Fruit fly (Drosophila melanogaster): ENCODE results near the gene CG33181.

The CG33181 gene

DNA sequence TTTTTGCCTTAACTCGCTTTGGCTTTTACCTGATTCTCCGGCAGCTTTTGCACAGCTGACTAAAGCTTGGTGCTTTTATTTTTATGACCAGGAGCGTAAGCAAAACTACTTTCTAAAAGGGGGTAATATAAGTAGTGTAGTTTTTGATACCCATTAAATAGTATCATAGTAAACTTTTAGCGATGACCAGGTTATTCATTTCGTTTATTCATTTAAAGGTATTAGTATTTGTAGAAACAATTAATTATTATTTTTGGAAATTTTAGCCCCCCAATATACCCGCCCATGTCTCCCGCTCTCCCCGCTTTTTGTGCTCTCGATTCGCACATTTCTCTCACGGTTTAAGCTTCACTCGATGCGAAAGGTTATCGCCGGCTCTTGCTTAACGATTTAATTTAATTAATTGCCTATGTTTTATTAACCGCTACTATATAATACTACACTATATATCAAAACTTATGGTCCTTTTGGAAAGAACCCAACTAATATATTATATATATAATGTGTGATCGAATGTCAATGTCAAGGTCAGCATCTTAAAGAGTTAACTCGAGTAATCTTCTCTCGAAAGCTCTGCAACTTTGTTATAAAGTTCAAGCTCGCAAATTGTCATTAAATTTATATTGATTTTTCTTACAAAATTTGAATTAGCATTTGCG, 24.6 kb upstream of the CG33181 start, which contains the start of gene Sptr:
Gene Sptr (minus strand): TSS at position 61 of the 659 bp plus-strand sequence.
- TF ChIP-seq CG17801 (GFP tag; optimal IDR thresholded peaks at IDR 0.05; ENCODE audit: partially characterized antibody): no peak

DNA sequence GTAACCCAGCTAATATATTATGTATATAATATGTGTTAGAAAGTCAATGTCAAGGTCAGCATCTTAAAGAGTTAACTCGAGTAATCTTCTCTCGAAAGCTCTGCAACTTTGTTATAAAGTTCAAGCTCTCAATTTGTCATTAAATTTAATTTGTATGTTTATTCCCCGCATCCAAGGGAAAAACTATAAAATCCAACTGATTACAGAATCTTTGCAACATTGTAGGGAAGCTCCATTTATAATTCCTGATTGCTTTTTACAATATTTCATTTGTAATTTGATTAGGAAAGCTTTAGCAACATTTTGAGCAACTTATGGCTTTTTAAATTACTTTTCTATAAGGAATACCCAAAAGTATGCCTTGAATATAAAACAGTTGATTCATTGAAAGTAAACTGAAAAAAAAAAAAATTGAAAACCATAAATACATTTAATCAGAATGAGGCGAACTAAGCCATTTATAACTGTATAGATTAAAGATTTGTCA, 22.4 kb upstream of the CG33181 start:
- TF ChIP-seq CG17801 (GFP tag; optimal IDR thresholded peaks at IDR 0.05; ENCODE audit: partially characterized antibody): no peak

DNA sequence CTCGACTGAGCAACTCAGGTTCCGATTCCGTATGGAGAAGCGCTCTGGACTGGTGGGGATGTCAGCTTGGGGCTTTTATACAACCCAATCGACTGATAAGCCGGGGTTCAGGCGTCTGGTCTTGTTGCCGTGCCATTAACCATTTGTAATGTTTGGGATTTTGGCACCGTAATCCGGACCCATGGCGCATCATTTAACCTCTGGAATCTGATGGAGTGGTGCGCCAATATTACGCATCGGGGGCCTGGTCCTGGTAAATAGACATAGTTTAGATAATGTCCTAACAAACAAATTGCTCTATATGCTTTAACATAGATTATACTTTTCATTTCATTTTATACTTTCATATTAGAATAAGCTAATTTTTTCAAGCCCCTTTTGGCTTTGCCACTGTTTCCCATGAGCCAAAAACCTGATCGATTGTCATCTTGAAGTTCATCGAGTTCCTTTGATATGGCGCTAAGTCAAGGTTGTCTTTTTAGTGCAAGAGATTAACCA, 20.1 kb upstream of the CG33181 start, which contains the start of gene CG12116:
Gene CG12116 (minus strand): TSS at position 51 of the 498 bp plus-strand sequence.
- TF ChIP-seq CG17801 (GFP tag; optimal IDR thresholded peaks at IDR 0.05; ENCODE audit: partially characterized antibody): no peak

DNA sequence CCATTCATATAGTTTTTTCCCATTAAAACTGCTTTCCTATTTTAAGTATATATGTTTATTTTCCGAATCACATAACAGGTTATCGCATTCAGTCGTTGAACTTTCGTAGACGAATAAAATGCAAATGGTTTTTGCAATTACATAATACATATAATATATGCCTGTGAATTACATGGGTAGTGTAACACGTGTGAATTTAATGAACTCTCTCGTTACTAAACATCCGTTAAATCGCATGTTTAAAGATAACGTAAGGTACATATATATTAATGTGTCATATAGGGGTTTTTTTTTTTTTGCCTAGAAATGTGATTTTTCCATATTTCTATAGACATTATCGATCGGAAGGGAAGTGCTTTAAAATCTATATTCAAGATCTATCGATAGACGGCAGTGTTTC, 19.5 kb upstream of the CG33181 start:
- TF ChIP-seq CG17801 (GFP tag; optimal IDR thresholded peaks at IDR 0.05; ENCODE audit: partially characterized antibody): no peak

DNA sequence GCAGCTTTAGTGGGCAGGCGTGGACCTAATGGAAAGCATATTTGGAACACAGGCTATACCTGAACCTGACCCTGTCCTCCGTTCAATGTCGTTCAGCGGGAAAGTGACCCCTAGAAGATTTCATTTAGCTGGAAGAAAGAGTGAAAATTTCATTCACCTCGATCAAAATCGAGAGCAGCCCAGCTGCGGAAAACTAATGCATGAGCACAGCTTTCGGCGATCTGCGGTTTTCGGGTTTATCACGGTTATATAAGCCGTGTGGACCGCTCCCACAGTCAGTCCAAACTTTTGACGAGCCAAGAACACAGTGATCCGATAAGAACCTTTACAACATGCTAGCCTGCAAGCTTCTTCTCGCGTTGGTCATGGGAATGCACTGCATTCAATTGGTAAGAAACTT, 18.6 kb upstream of the CG33181 start, which contains the start of gene Cp7Fa:
Gene Cp7Fa (plus strand): TSS at position 301 of the 400 bp plus-strand sequence.
- TF ChIP-seq CG17801 (GFP tag; optimal IDR thresholded peaks at IDR 0.05; ENCODE audit: partially characterized antibody): no peak

DNA sequence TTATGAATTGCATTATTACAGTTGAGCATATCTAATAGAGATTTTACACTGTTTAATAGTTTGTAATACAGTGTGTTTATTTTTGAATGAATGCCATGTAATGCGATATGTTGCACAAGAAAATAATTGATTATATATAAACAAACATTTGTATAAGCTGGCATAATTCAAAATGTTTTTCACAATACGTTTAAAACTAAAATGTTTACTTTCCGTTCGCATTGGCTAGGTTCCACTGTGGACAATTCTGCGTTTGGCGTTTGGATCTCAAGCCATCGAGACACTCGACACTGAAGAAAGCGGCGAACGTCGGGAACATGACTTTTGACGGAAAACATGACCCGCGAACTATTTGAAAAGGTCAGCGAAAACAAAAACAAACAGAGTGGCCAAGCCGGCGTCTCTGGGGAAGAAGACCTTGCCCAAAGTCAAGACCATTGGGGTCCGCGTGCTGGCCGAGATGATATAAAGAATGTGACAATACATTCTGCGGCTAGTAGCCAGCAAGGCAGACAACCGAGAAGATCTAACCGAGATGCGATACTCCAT, 15.7 kb upstream of the CG33181 start, which contains the start of gene Cp7Fb:
Gene Cp7Fb (plus strand): TSS at position 499 of the 549 bp plus-strand sequence.
- no peak for TF ChIP-seq CG17801 (GFP tag; optimal IDR thresholded peaks at IDR 0.05; ENCODE audit: partially characterized antibody)

DNA sequence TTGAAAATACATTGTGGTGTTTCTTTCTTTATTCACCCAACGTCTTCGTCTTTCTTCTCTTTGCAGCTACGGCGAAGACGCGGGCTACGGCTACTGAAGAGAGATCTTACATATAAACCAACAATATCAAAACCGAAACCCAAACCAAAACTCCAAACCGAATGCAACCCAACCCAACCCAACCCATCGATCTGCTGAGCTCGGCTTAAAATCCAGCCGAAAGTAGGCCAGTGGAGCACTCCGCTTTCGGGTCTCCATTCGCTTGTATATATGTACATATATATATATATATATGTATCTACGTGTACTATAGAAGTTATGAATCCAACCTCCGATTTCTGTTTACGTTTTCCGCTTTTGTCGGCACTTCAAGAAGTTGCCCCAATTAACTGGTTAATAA, 13.5 kb upstream of the CG33181 start:
- TF ChIP-seq CG17801 (GFP tag; optimal IDR thresholded peaks at IDR 0.05; ENCODE audit: partially characterized antibody): no peak

DNA sequence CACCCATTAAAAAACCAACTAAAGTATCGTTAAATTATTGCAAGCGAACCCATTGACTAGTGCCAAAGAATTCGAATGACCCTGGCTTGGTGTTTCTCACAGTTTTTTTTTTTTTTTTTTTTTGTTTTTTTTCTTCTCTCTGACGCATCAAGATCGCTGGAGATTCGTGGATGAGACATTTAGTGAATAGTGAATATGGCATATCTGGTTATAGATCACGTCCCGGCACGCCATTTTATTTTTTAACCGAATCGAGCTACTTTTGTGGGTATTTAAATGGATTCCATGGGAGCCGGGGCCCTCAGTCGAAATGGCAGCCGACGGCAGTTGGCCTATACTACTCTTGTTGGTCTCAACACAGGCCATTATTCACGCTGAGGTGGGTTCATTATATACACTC, 12.3 kb upstream of the CG33181 start, which contains the start of gene Cp7Fc:
Gene Cp7Fc (plus strand): TSS at position 301 of the 400 bp plus-strand sequence.
- TF ChIP-seq CG17801 (GFP tag; optimal IDR thresholded peaks at IDR 0.05; ENCODE audit: partially characterized antibody): no peak

DNA sequence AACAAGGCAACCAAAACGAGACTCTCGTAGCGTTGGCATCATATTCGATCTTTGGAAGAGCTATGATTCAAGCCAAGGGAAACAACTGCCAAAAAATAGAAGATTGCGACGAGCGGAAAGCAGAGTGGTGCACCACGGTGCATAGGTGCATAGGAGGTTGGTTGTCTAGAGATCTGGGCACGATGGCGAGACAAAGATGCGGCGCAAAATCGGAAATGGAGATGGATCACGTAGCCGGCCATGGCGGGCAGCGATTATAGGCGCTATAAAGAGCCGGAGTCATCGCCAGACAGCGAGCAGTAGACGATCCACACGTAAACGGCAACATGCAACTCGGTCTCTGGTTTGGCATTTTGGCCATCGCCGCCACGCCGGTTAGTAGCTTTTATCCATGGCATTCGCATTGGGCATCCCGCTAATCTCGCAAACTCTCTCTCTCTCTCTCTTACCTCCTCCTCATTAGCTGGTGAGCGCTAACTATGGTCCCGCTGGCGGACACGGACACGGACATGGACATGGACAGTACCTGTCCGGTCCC, 10.0 kb upstream of the CG33181 start, which contains the start of gene Cp36:
Gene Cp36 (plus strand): TSS at position 289 of the 538 bp plus-strand sequence.
- no peak for TF ChIP-seq CG17801 (GFP tag; optimal IDR thresholded peaks at IDR 0.05; ENCODE audit: partially characterized antibody)

DNA sequence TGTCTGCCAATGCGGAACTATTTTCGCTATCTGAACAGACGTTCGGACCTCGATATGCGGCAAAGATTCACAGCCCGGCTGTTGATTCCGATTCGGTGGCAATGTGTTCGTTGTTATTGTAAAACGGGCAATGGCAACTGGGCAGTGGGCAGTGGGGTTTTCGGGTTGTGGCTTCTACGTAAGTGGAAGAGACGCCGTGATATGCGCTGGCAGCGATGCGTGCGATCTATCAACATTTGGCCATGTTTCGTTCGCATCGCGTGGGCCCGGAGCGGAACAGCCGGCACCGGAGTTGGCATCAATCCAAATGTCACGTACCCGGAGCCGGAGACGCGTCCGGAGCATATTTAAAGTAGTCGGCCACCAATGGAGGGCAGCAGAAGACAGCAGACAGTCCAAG, 7.7 kb upstream of the CG33181 start, which contains the start of gene Cp38:
Gene Cp38 (plus strand): TSS at position 376 of the 400 bp plus-strand sequence.
- no peak for TF ChIP-seq CG17801 (GFP tag; optimal IDR thresholded peaks at IDR 0.05; ENCODE audit: partially characterized antibody)

DNA sequence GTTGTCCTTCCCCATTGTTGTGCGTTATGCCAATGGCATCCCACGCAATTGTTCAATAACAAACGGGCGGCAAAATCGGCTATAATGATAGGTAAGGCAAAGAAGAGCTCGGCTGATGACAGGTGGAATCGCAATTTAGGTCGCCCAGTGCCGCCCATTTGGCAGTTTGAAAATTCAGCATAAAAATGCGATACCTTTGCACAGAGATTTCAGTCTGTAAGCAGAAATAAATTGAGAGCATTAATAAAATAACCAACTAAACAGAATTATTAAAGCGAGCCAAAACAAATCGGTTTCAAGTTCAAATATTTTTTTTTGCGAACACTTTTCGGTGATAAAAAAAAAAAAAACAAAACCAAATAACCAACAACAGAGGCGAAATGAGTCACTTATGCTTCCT, 5.5 kb upstream of the CG33181 start, which contains the start of gene CG33223:
Gene CG33223 (minus strand): TSS at position 215 of the 400 bp plus-strand sequence.
- TF ChIP-seq CG17801 (GFP tag; optimal IDR thresholded peaks at IDR 0.05; ENCODE audit: partially characterized antibody): no peak

DNA sequence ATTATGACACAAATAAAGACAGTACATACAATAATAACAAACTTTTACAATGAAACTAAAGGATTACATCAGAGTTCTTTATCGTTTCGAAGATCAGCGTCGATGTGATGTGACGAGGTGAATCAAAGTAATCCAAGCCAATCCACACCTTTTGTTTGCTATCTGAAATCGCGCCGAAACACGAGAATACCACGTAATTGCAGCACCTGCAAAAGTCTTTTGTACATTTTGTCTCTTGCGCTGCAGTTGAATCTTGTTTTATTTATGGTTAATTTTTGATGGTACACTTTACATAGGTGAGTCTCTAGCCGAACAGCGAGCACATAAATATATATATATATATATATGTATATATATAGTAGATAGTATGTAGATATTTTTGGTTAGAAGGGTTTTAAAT, 4.4 kb upstream of the CG33181 start:
- no peak for TF ChIP-seq CG17801 (GFP tag; optimal IDR thresholded peaks at IDR 0.05; ENCODE audit: partially characterized antibody)

DNA sequence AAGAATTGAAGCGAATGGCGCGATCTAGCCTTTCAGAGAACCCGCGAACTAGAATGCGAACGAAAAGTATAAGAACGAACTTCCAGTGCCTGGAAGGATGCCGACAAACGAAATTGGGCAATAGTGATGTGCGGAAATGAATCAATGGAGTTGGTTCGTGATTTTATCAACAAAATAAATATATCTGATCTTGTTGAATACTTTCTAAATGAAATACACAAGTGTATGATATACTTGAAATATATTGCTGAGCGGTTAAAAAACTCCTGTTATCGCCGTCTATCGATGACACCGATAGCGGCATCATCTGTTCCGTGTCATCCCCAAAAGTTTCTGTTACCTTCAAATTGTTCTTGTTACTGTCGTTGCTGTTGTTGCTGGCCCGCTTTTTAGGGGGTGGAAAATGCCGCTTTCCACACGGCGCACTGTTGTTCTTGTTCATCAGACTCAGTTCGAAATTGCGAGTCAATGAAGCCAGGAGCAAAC, 380 bp downstream of the CG33181 start, which contains the start of gene otu:
Gene otu (minus strand): TSS at position 51 of the 486 bp plus-strand sequence.
- no peak for TF ChIP-seq CG17801 (GFP tag; optimal IDR thresholded peaks at IDR 0.05; ENCODE audit: partially characterized antibody)

DNA sequence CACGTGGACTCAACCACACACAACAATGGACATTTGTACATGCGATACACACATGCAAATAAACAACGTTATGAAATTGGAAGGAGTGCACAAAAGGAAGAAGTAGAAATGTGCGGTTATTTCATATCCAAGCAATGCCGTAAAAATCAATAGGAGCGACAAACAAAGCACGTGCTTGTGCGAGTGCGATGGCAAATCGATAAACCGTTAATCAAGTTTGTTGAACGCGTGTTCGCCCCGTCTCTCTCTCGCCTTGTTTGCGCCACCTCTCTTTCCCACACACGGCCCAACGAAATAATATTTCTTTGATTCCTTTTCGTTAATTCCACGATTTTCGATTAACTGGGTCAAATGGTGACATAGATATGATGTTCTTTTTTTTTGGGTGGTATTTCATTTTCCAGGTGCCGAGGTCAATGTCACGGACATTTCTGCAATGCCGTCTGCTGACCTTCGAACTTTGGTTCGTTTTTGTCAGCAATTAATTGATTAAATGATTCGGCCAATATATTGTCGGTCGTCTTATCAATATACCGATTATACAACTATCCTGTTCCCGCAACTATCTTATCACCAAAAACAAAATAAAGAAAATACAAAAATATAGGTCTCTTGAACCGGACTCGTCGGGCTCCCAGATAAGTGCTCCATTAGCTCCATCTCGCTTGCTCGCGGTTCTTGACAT, 1.3 kb downstream of the CG33181 start:
- TF ChIP-seq CG17801 (GFP tag; optimal IDR thresholded peaks at IDR 0.05; ENCODE audit: partially characterized antibody): no peak

DNA sequence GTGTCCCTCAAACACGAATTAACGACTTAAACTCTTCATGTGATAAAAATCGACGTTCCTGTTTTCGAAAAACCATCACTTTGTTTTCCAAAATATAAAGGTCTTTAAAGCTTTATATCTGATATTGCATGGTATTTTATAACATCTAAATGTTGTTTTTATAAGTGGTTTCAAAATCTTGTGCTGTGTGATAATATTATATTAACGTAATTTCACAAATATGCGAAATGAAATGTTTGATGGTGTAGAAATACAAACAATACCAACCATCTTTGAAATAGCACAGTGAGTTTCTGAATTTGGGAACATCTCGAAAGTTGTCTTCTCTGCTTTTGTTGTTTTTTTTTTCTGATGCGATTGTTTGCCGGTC, 1.8 kb downstream of the CG33181 start:
- no peak for TF ChIP-seq CG17801 (GFP tag; optimal IDR thresholded peaks at IDR 0.05; ENCODE audit: partially characterized antibody)
